Worm (Caenorhabditis elegans) whole organism, L1 larva: ENCODE results near the gene soc-1.
A peak's percentile ranks its signal among the peaks of the same experiment; 100 is the strongest.

Experiments
- C16A3.4 ChIP-seq: fragments of 150-350 bp; optimal IDR thresholded peaks from 2 replicates; lab custom pipeline; 2014; ENCODE audit warnings: missing biosample characterization, missing genetic modification characterization
- C34B4.2 ChIP-seq: sonication (generic microtip); optimal IDR thresholded peaks from 2 replicates; lab custom pipeline; 2017; ENCODE audit warnings: mild to moderate bottlenecking, missing genetic modification characterization, missing compliant biosample characterization
- F16B12.6 ChIP-seq: fragments of 150-350 bp; optimal IDR thresholded peaks from 2 replicates; lab custom pipeline; 2014; ENCODE audit warnings: missing biosample characterization, missing genetic modification characterization
- alr-1 ChIP-seq: fragments of 200-800 bp; sonication (Bioruptor generic); optimal IDR thresholded peaks from 2 replicates; lab custom pipeline; 2018; ENCODE audit warnings: borderline replicate concordance, mild to moderate bottlenecking, missing genetic modification characterization, missing compliant biosample characterization
- aly-2 ChIP-seq: fragments of 150-350 bp; optimal IDR thresholded peaks from 2 replicates; lab custom pipeline; 2014; ENCODE audit warnings: missing biosample characterization, missing genetic modification characterization
- ceh-63 ChIP-seq: fragments of 200-800 bp; sonication (Bioruptor generic); optimal IDR thresholded peaks from 2 replicates; lab custom pipeline; 2018; ENCODE audit warnings: mild to moderate bottlenecking, missing genetic modification characterization, missing compliant biosample characterization
- ceh-8 ChIP-seq: fragments of 200-800 bp; sonication (Bioruptor generic); optimal IDR thresholded peaks from 2 replicates; lab custom pipeline; 2018; ENCODE audit warnings: mild to moderate bottlenecking, missing genetic modification characterization, moderate library complexity, missing compliant biosample characterization
- ceh-88 ChIP-seq: fragments of 200-800 bp; sonication (Bioruptor generic); IDR thresholded peaks from 2 replicates; pipeline ENCODE4 v1.3.6; 2022; ENCODE audit warnings: missing genetic modification characterization, missing compliant biosample characterization
- ceh-90 ChIP-seq: sonication (generic microtip); optimal IDR thresholded peaks from 2 replicates; lab custom pipeline; 2016; ENCODE audit warnings: missing genetic modification characterization, missing compliant biosample characterization
- dpl-1 ChIP-seq, 3 experiments: fragments of 150-350 bp in 2 of 3; sonication (generic microtip) in 1 of 3; optimal IDR thresholded peaks; 2 replicates each; lab custom pipeline; 2014 to 2017; ENCODE audit warnings: missing biosample characterization in 3 of 3, missing genetic modification characterization in 3 of 3, missing genetic modification reagents in 3 of 3
- dsc-1 ChIP-seq: sonication (generic microtip); optimal IDR thresholded peaks from 2 replicates; lab custom pipeline; 2016; ENCODE audit warnings: mild to moderate bottlenecking, missing genetic modification characterization, missing compliant biosample characterization
- egl-13 ChIP-seq: sonication (generic microtip); optimal IDR thresholded peaks from 2 replicates; lab custom pipeline; 2016; ENCODE audit warnings: missing genotype, missing genetic modification reagents, missing genetic modification characterization, missing compliant biosample characterization
- egl-27 ChIP-seq, 2 experiments: fragments of 150-350 bp in 1 of 2; sonication (generic microtip); optimal IDR thresholded peaks; 3 replicates each; lab custom pipeline; 2017 to 2018; ENCODE audit warnings: missing biosample characterization in 2 of 2, missing genetic modification characterization in 2 of 2, missing genetic modification reagents in 2 of 2
- elt-2 ChIP-seq: sonication (generic microtip); optimal IDR thresholded peaks from 2 replicates; lab custom pipeline; 2016; ENCODE audit warnings: missing genetic modification characterization, mild to moderate bottlenecking, inconsistent platforms, missing compliant biosample characterization, missing genetic modification reagents
- ets-5 ChIP-seq: fragments of 200-800 bp; sonication (Bioruptor generic); IDR thresholded peaks from 2 replicates; pipeline ENCODE4 v1.3.6; 2022; ENCODE audit warnings: missing genetic modification characterization, missing compliant biosample characterization
- fkh-10 ChIP-seq: sonication (generic microtip); optimal IDR thresholded peaks from 2 replicates; lab custom pipeline; 2017; ENCODE audit warnings: missing biosample characterization, missing genetic modification reagents, missing genetic modification characterization
- fkh-4 ChIP-seq: sonication (generic microtip); optimal IDR thresholded peaks from 2 replicates; lab custom pipeline; 2016; ENCODE audit warnings: missing compliant biosample characterization, missing genetic modification characterization, borderline replicate concordance
- fkh-8 ChIP-seq: sonication (generic microtip); optimal IDR thresholded peaks from 2 replicates; lab custom pipeline; 2016; ENCODE audit warnings: mild to moderate bottlenecking, missing genetic modification characterization, missing compliant biosample characterization
- grh-1 ChIP-seq: fragments of 200-800 bp; sonication (Bioruptor generic); IDR thresholded peaks from 2 replicates; pipeline ENCODE4 v1.3.6; 2022; ENCODE audit warnings: missing genetic modification reagents, missing genetic modification characterization, missing compliant biosample characterization
- irx-1 ChIP-seq: sonication (generic microtip); optimal IDR thresholded peaks from 2 replicates; lab custom pipeline; 2016; ENCODE audit warnings: missing genetic modification characterization, missing compliant biosample characterization
- lin-15B ChIP-seq: fragments of 150-350 bp; sonication (generic microtip); optimal IDR thresholded peaks from 3 replicates; lab custom pipeline; 2014; ENCODE audit warnings: missing biosample characterization, missing genetic modification characterization
- lin-39 ChIP-seq: fragments of 150-350 bp; optimal IDR thresholded peaks from 2 replicates; lab custom pipeline; 2014; ENCODE audit warnings: missing biosample characterization, missing genetic modification reagents, missing genetic modification characterization
- lir-3 ChIP-seq: sonication (generic microtip); optimal IDR thresholded peaks from 2 replicates; lab custom pipeline; 2016; ENCODE audit warnings: mild to moderate bottlenecking, missing genetic modification characterization, moderate library complexity, missing compliant biosample characterization; ENCODE audit not compliant: poor library complexity
- lsy-2 ChIP-seq, 2 experiments: fragments of 150-350 bp; optimal IDR thresholded peaks; 2 replicates each; lab custom pipeline; 2014; ENCODE audit warnings: missing biosample characterization in 2 of 2, missing genetic modification characterization in 2 of 2
- mab-9 ChIP-seq: fragments of 200-800 bp; sonication (Bioruptor generic); IDR thresholded peaks from 2 replicates; pipeline ENCODE4 v1.3.6; 2022; ENCODE audit warnings: missing genetic modification reagents, missing genetic modification characterization, missing compliant biosample characterization
- mep-1 ChIP-seq: fragments of 150-350 bp; optimal IDR thresholded peaks from 2 replicates; lab custom pipeline; 2014; ENCODE audit warnings: missing biosample characterization, missing genetic modification characterization
- nhr-11 ChIP-seq: fragments of 150-350 bp; optimal IDR thresholded peaks from 2 replicates; lab custom pipeline; 2014; ENCODE audit warnings: missing biosample characterization, missing genetic modification characterization
- nhr-28 ChIP-seq: fragments of 150-350 bp; optimal IDR thresholded peaks from 2 replicates; lab custom pipeline; 2014; ENCODE audit warnings: missing biosample characterization, missing genetic modification characterization
- nhr-47 ChIP-seq: sonication (generic microtip); optimal IDR thresholded peaks from 2 replicates; lab custom pipeline; 2016; ENCODE audit warnings: mild to moderate bottlenecking, missing genetic modification characterization, moderate library complexity, missing compliant biosample characterization
- nhr-71 ChIP-seq: sonication (generic microtip); optimal IDR thresholded peaks from 2 replicates; lab custom pipeline; 2016; ENCODE audit warnings: mild to moderate bottlenecking, missing genetic modification characterization, moderate library complexity, missing compliant biosample characterization
- nhr-77 ChIP-seq: fragments of 150-350 bp; optimal IDR thresholded peaks from 2 replicates; lab custom pipeline; 2014; ENCODE audit warnings: missing biosample characterization, missing genetic modification characterization
- nhr-84 ChIP-seq: sonication (generic microtip); optimal IDR thresholded peaks from 2 replicates; lab custom pipeline; 2017; ENCODE audit warnings: missing biosample characterization, missing genetic modification characterization
- pax-3 ChIP-seq: fragments of 200-800 bp; sonication (Bioruptor generic); optimal IDR thresholded peaks from 2 replicates; lab custom pipeline; 2018; ENCODE audit warnings: mild to moderate bottlenecking, missing genetic modification characterization, moderate library complexity, missing compliant biosample characterization
- skn-1 ChIP-seq: fragments of 150-350 bp; optimal IDR thresholded peaks from 2 replicates; lab custom pipeline; 2014; ENCODE audit warnings: missing biosample characterization, missing genetic modification characterization
- snu-23 ChIP-seq: sonication (generic microtip); optimal IDR thresholded peaks from 2 replicates; lab custom pipeline; 2016; ENCODE audit warnings: missing genetic modification characterization, missing compliant biosample characterization
- sox-4 ChIP-seq: sonication (generic microtip); optimal IDR thresholded peaks from 2 replicates; lab custom pipeline; 2016; ENCODE audit warnings: missing genetic modification characterization, missing compliant biosample characterization
- swsn-7 ChIP-seq: sonication (generic microtip); optimal IDR thresholded peaks from 2 replicates; lab custom pipeline; 2016; ENCODE audit warnings: missing genetic modification characterization, missing compliant biosample characterization
- tbx-2 ChIP-seq: sonication (generic microtip); optimal IDR thresholded peaks from 2 replicates; lab custom pipeline; 2016; ENCODE audit warnings: missing genetic modification characterization, missing compliant biosample characterization
- tlp-1 ChIP-seq: fragments of 150-350 bp; optimal IDR thresholded peaks from 2 replicates; lab custom pipeline; 2014; ENCODE audit warnings: missing biosample characterization, missing genetic modification characterization
- unc-30 ChIP-seq: sonication (generic microtip); optimal IDR thresholded peaks from 2 replicates; lab custom pipeline; 2017; ENCODE audit warnings: missing biosample characterization, missing genetic modification characterization
- unc-62 ChIP-seq: fragments of 150-350 bp; optimal IDR thresholded peaks from 2 replicates; lab custom pipeline; 2014; ENCODE audit warnings: missing biosample characterization, missing genetic modification reagents, missing genetic modification characterization
- vab-15 ChIP-seq: sonication (generic microtip); optimal IDR thresholded peaks from 2 replicates; lab custom pipeline; 2017; ENCODE audit warnings: missing genotype, mild to moderate bottlenecking, missing genetic modification characterization, missing compliant biosample characterization
- zag-1 ChIP-seq: fragments of 150-350 bp; optimal IDR thresholded peaks from 2 replicates; lab custom pipeline; 2014; ENCODE audit warnings: missing biosample characterization, missing genetic modification characterization
- ztf-11 ChIP-seq, 2 experiments: sonication (generic microtip); optimal IDR thresholded peaks; 2 replicates each; lab custom pipeline; 2016 to 2017; ENCODE audit warnings: missing genetic modification characterization in 2 of 2, missing biosample characterization in 1 of 2, missing compliant biosample characterization in 1 of 2

Gene soc-1

DNA sequence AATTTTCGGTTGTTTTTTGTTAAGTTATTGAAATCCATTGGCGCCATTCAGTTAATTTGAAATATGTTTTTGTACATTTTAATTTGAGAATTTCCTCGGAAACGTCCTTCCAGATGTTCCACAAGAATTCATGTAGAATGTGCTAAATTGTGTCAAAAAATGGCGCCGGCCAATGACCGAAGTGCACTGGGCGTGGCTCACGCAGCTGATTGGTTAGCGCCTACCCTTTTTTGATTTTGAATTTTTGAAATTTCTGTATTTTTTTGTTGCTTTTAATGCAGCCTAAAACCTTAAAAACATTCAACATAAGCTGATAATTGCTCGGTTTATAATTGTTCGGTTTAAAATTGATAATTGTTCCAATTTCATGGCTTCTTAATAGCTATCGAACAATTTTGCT is 34.1 kb downstream of the soc-1 start:
- TF ChIP-seq snu-23 (GFP tag; lab: Kevin White, UChicago) = no peak
- TF ChIP-seq, all 84 proteins: peak for 0

DNA sequence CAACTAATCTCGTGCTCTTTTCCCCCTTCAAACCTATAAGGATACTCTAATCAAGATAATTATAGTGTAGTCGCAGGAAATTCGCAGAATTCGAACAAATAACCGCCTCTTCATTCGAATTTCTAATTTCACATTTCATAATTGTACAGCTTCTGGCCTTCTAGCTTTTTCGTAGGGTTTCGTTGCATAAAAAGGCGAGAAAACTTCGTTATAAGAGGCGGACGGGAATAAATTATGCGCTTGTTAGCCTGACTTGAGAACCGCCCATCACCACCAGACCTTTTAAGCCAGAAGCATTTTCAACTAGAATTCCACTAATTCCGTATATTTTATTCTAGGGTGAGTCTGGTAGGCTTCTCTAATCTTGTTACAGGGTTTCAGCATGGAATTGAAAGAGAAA is 38.9 kb downstream of the soc-1 start, which contains the start of gene K03B4.4:
Gene K03B4.4, plus strand, starts transcription at position 301 of the 400 bp plus-strand sequence.
- TF ChIP-seq pax-3 (tag; lab: Kevin White, UChicago) (peak; percentile 39), fkh-8 (peak; percentile 15), unc-30 (no peak), dsc-1 (tag; lab: Kevin White, UChicago) (peak; percentile 27), nhr-84 (tag; lab: Kevin White, UChicago) (no peak)

- no peak for TF ChIP-seq tbx-2 (tag; lab: Kevin White, UChicago)
- TF ChIP-seq fkh-10 (GFP tag; lab: Kevin White, UChicago) = no peak
- TF ChIP-seq F16B12.6 (tag; lab: Kevin White, UChicago) = no peak
These were observed 41.4 kb downstream of the soc-1 start for ce11 chrV:4684137-4684536.

ce11 chrV:4686680-4687470 is 44.1 kb downstream of the soc-1 start, which contains the start of gene taf-10:
taf-10 (plus strand) TSS chrV:4687103.
- TF ChIP-seq fkh-10 (GFP tag; lab: Kevin White, UChicago) (no peak), fkh-8 (peak; percentile 28), fkh-4 (tag; lab: Kevin White, UChicago) (no peak), unc-62 (no peak), ztf-11 (tag; optimal IDR thresholded peaks at IDR 0.05; lab: Kevin White, UChicago) (peak in 1 of 2 experiments; percentile 47), nhr-71 (peak; percentile 73), mep-1 (tag; lab: Kevin White, UChicago) (peak; percentile 47), dpl-1 (GFP tag; optimal IDR thresholded peaks at IDR 0.05; lab: Kevin White, UChicago) (peak; percentile 44 to 66 (median 66)), irx-1 (tag; lab: Kevin White, UChicago) (no peak), elt-2 (peak; percentile 16), nhr-28 (tag; lab: Kevin White, UChicago) (no peak), C16A3.4 (tag; lab: Kevin White, UChicago) (peak; percentile 61), egl-13 (peak; percentile 19), snu-23 (GFP tag; lab: Kevin White, UChicago) (peak; percentile 67), ceh-88 (GFP tag; lab: Robert Waterston, UW) (no peak), ceh-8 (no peak), tlp-1 (no peak), tbx-2 (tag; lab: Kevin White, UChicago) (peak; percentile 53), skn-1 (tag; lab: Kevin White, UChicago) (peak; percentile 72), ceh-90 (tag; lab: Kevin White, UChicago) (no peak), dsc-1 (tag; lab: Kevin White, UChicago) (peak; percentile 43), nhr-47 (peak; percentile 66), lir-3 (tag; lab: Kevin White, UChicago) (peak; percentile 21), lsy-2 (tag; optimal IDR thresholded peaks at IDR 0.05; lab: Kevin White, UChicago) (peak; percentile 59 to 69), vab-15 (no peak), swsn-7 (tag; lab: Kevin White, UChicago) (peak; percentile 61), ets-5 (GFP tag; lab: Robert Waterston, UW) (no peak), nhr-11 (no peak), alr-1 (tag; lab: Kevin White, UChicago) (no peak), lin-39 (tag; lab: Kevin White, UChicago) (peak; percentile 28), nhr-77 (tag; lab: Kevin White, UChicago) (no peak), mab-9 (no peak), zag-1 (no peak), lin-15B (peak; percentile 9), sox-4 (tag; lab: Kevin White, UChicago) (no peak), aly-2 (no peak), pax-3 (tag; lab: Kevin White, UChicago) (no peak), grh-1 (peak; percentile 51), egl-27 (tag; optimal IDR thresholded peaks at IDR 0.05; lab: Kevin White, UChicago) (no peak), ceh-63 (GFP tag; lab: Kevin White, UChicago) (no peak), C34B4.2 (tag; lab: Kevin White, UChicago) (no peak)
